Fruit fly (Drosophila melanogaster): Measurements from ENCODE around the gene MED31.

MED31 gene

dm6 chr3R:4659934-4660353, 18.2 kb downstream of the MED31 start (continued):
- no peak for TF ChIP-seq Hmx (GFP tag; optimal IDR thresholded peaks at IDR 0.05)
- no peak for TF ChIP-seq D19B (GFP tag; optimal IDR thresholded peaks at IDR 0.05)
- TF ChIP-seq CG12659 (GFP tag; optimal IDR thresholded peaks at IDR 0.05): no peak
- TF ChIP-seq CG2678 (tag; optimal IDR thresholded peaks at IDR 0.05): peak; percentile 14
- peak; percentile 32; the same call in 1 of the 2 replicates for TF ChIP-seq CG9932 (GFP tag; IDR thresholded peaks at IDR 0.05)
- TF ChIP-seq CG14014 (GFP tag; IDR thresholded peaks at IDR 0.05): 0 out of 2 replicates have a peak, but pooled peaks have one; percentile 18
- no peak for TF ChIP-seq tll (GFP tag; optimal IDR thresholded peaks at IDR 0.05)
- TF ChIP-seq gem (tag; optimal IDR thresholded peaks at IDR 0.05): no peak
- TF ChIP-seq rib (GFP tag; IDR thresholded peaks at IDR 0.05): peak; percentile 10; the same call in 1 of the 2 replicates
- TF ChIP-seq Bteb2 (GFP tag; optimal IDR thresholded peaks at IDR 0.05): no peak
- TF ChIP-seq CG10543 (GFP tag; optimal IDR thresholded peaks at IDR 0.05): peak; percentile 88
- peak; percentile 86 for TF ChIP-seq Med (GFP tag)
- TF ChIP-seq ftz-f1 (GFP tag; optimal IDR thresholded peaks at IDR 0.05): no peak
- TF ChIP-seq unpg (GFP tag; optimal IDR thresholded peaks at IDR 0.05): no peak
- no peak for TF ChIP-seq gsb-n (tag; optimal IDR thresholded peaks at IDR 0.05)
- TF ChIP-seq CHES-1-like (GFP tag; optimal IDR thresholded peaks at IDR 0.05): peak; percentile 4
- no peak for TF ChIP-seq CG6689 (GFP tag; IDR thresholded peaks at IDR 0.05)
- TF ChIP-seq Gsc (GFP tag; IDR thresholded peaks at IDR 0.05): no peak
- TF ChIP-seq CG7786 (GFP tag; optimal IDR thresholded peaks at IDR 0.05): no peak
- no peak for TF ChIP-seq crp (GFP tag; optimal IDR thresholded peaks at IDR 0.05)
- peak; percentile 95 for TF ChIP-seq CG4360 (GFP tag; IDR thresholded peaks at IDR 0.05)
- no peak for TF ChIP-seq CG12942 (GFP tag; optimal IDR thresholded peaks at IDR 0.05)
- TF ChIP-seq wor (GFP tag; IDR thresholded peaks at IDR 0.05): no peak
- no peak for TF ChIP-seq CG14710 (tag; optimal IDR thresholded peaks at IDR 0.05)
- no peak for TF ChIP-seq Ada2b (GFP tag; IDR thresholded peaks at IDR 0.05)
- TF ChIP-seq CG1233 (GFP tag; optimal IDR thresholded peaks at IDR 0.05): peak; percentile 45
- no peak for TF ChIP-seq GATAe (GFP tag; conservative IDR thresholded peaks at IDR 0.05)
- TF ChIP-seq mam (GFP tag; optimal IDR thresholded peaks at IDR 0.05): no peak
- TF ChIP-seq CG15479 (GFP tag; optimal IDR thresholded peaks at IDR 0.05): no peak
- TF ChIP-seq cg (GFP tag; optimal IDR thresholded peaks at IDR 0.05): peak; percentile 93
- TF ChIP-seq cwo (GFP tag; optimal IDR thresholded peaks at IDR 0.05): peak; percentile 31
- no peak for TF ChIP-seq CG8359 (GFP tag; optimal IDR thresholded peaks at IDR 0.05; ENCODE audit: borderline replicate concordance)
- peak; percentile 94 for TF ChIP-seq kni (GFP tag; optimal IDR thresholded peaks at IDR 0.05)
- peak; percentile 62 for TF ChIP-seq sens (GFP tag)
- TF ChIP-seq amos (GFP tag; IDR thresholded peaks at IDR 0.05; ENCODE audit: partially characterized antibody): no peak
- TF ChIP-seq CG13123 (GFP tag; optimal IDR thresholded peaks at IDR 0.05): no peak
- peak; percentile 5 for TF ChIP-seq CG13296 (GFP tag; optimal IDR thresholded peaks at IDR 0.05)
- TF ChIP-seq vnd (GFP tag; IDR thresholded peaks at IDR 0.05; ENCODE audit: partially characterized antibody): no peak
- no peak for TF ChIP-seq gfzf (GFP tag; optimal IDR thresholded peaks at IDR 0.05)
- TF ChIP-seq Rfx (GFP tag; IDR thresholded peaks at IDR 0.05): peak; percentile 54
- TF ChIP-seq Meics (GFP tag; optimal IDR thresholded peaks at IDR 0.05): peak; percentile 15
- TF ChIP-seq CG11695 (GFP tag; IDR thresholded peaks at IDR 0.05): 0 out of 3 replicates have a peak, but pooled peaks have one; percentile 22
- TF ChIP-seq NFAT (GFP tag; IDR thresholded peaks at IDR 0.05): peak; percentile 44; the same call in 1 of the 2 replicates
- TF ChIP-seq CG3407 (GFP tag; optimal IDR thresholded peaks at IDR 0.05): peak; percentile 11
- no peak for TF ChIP-seq zf30C (GFP tag; optimal IDR thresholded peaks at IDR 0.05)
- TF ChIP-seq CG3995 (GFP tag; optimal IDR thresholded peaks at IDR 0.05): no peak
- no peak for TF ChIP-seq CG1792 (GFP tag; optimal IDR thresholded peaks at IDR 0.05)
- TF ChIP-seq Mrtf (GFP tag; IDR thresholded peaks at IDR 0.05): no peak
- no peak for TF ChIP-seq Stat92E (GFP tag; optimal IDR thresholded peaks at IDR 0.05)
- no peak for TF ChIP-seq sim (GFP tag; IDR thresholded peaks at IDR 0.05)
